Fruit fly (Drosophila melanogaster): Measurements from ENCODE around the gene Sec13.

DNA sequence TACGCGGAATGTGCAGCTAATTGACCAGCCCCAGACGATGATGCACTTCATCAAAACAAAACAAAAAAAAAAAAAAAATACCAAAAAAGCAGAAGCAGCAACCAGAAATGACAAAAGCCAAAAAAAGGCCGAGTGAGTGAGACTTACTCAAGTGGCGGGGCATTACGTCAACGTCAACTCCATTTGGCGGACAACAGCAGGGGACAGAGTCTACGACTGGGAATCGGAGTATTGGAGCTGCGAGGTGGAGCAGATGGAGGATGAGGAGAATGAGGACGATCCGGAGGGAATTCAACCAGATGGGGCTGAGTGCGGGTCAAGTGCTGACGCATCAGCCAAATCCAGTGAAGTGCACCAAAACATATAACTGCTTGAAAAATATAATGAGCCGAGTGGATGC is 45.4 kb downstream of the Sec13 start:
- TF ChIP-seq woc (GFP tag; optimal IDR thresholded peaks at IDR 0.05) (no peak), br (GFP tag; optimal IDR thresholded peaks at IDR 0.05) (no peak), h (GFP tag; optimal IDR thresholded peaks at IDR 0.05) (no peak), pan (optimal IDR thresholded peaks at IDR 0.05) (no peak), OdsH (GFP tag; optimal IDR thresholded peaks at IDR 0.05) (no peak), Abd-B (GFP tag; optimal IDR thresholded peaks at IDR 0.05) (no peak), Hr83 (GFP tag; optimal IDR thresholded peaks at IDR 0.05; ENCODE audit: poor library complexity, severe bottlenecking) (no peak), jim (GFP tag; optimal IDR thresholded peaks at IDR 0.05) (no peak), lola (GFP tag; optimal IDR thresholded peaks at IDR 0.05) (no peak), dl (GFP tag; optimal IDR thresholded peaks at IDR 0.05; ENCODE audit: insufficient read depth in 1 of 2, partially characterized antibody in 2 of 2) (no peak)

Measured in whole organism, wandering third instar larva.